Fruit fly (Drosophila melanogaster) whole organism, pupa: ENCODE data around the gene CG12439.

Experiments
- CG15710 ChIP-seq: fragments of 200-800 bp; sonication (Bioruptor generic); optimal IDR thresholded peaks from 2 replicates; lab custom pipeline; 2018; ENCODE audit warnings: missing biosample characterization, mild to moderate bottlenecking, missing genetic modification characterization, moderate library complexity
- CG9948 ChIP-seq: fragments of 200-800 bp; sonication (Bioruptor generic); optimal IDR thresholded peaks from 2 replicates; lab custom pipeline; 2018; ENCODE audit warnings: missing biosample characterization, mild to moderate bottlenecking, missing genetic modification characterization, moderate library complexity
- EcR ChIP-seq: fragments of 200-800 bp; sonication (Bioruptor generic); optimal IDR thresholded peaks from 3 replicates; lab custom pipeline; 2019; ENCODE audit warnings: missing biosample characterization, missing genetic modification characterization, mild to moderate bottlenecking, moderate library complexity, missing genetic modification reagents
- Ets98B ChIP-seq: fragments of 200-800 bp; sonication (Bioruptor generic); IDR thresholded peaks from 2 replicates; pipeline ENCODE4 v1.3.6; 2022; ENCODE audit warnings: missing biosample characterization, missing genetic modification characterization
- rn ChIP-seq: fragments of 200-800 bp; sonication (Bioruptor generic); IDR thresholded peaks from 2 replicates; pipeline ENCODE4 v1.3.6; 2022; ENCODE audit warnings: missing biosample characterization, missing genetic modification characterization

- no peak for TF ChIP-seq rn (GFP tag; lab: Robert Waterston, UW)
- TF ChIP-seq Ets98B = no peak
- TF ChIP-seq CG9948 (tag; lab: Kevin White, UChicago) = no peak
- no peak for TF ChIP-seq CG15710 (tag; lab: Kevin White, UChicago)
- TF ChIP-seq EcR (GFP tag; lab: Kevin White, UChicago) = no peak
Observed at dm6 chr2L:9076821-9077220, at the start of gene CG12439.
